Fruit fly (Drosophila melanogaster): ENCODE results near the gene CG13921.
A peak's percentile ranks its signal among the peaks of the same experiment; 100 is the strongest.

CG13921 gene

DNA sequence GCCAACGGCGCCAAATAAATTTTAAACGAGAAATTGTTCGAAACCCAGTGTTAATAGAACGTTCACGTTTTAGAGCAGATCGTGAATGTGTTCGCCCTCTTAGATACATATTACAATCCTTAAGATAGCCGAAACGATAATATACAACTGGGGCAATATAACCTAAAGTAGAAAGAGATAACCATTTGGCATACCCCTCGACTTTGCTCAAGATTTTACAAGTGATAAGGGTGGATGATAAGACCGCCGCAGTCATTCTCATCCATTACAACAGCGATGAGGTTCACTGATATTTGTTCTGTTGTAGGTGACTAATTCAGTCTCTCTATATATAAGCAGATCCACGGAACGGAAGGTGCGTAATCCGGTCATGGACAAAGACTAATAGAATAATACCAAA is 20.0 kb upstream of the CG13921 start:
- TF ChIP-seq Mnt (GFP tag; optimal IDR thresholded peaks at IDR 0.05) = peak; percentile 8
- TF ChIP-seq kay (GFP tag; ENCODE audit: borderline replicate concordance) = peak; percentile 0
- no peak for TF ChIP-seq bab1 (GFP tag; optimal IDR thresholded peaks at IDR 0.05)
- peak; percentile 48 for TF ChIP-seq cic (GFP tag; optimal IDR thresholded peaks at IDR 0.05)

DNA sequence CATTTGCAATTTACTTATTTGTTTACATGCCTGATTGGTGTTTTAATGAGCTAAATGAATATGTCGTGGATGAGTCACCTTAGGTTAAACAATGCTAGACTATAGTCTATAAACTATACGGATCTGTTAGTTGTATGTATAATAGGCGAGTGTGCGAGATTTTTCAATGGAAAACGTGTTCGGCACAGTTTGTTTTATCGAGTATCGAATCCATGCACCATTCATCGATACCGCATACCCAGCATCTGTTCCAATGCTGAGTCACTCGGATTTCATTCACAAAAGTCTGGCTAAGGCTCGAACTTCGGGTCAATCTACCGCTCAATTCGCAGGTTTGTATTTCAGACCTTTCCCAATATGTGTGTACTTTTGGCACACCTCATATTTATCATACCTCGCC is 19.3 kb upstream of the CG13921 start:
- TF ChIP-seq CG33017 (tag; optimal IDR thresholded peaks at IDR 0.05) = no peak
- TF ChIP-seq CG11617 (GFP tag; optimal IDR thresholded peaks at IDR 0.05) = no peak
- TF ChIP-seq kay (GFP tag; ENCODE audit: borderline replicate concordance) = peak; percentile 86

DNA sequence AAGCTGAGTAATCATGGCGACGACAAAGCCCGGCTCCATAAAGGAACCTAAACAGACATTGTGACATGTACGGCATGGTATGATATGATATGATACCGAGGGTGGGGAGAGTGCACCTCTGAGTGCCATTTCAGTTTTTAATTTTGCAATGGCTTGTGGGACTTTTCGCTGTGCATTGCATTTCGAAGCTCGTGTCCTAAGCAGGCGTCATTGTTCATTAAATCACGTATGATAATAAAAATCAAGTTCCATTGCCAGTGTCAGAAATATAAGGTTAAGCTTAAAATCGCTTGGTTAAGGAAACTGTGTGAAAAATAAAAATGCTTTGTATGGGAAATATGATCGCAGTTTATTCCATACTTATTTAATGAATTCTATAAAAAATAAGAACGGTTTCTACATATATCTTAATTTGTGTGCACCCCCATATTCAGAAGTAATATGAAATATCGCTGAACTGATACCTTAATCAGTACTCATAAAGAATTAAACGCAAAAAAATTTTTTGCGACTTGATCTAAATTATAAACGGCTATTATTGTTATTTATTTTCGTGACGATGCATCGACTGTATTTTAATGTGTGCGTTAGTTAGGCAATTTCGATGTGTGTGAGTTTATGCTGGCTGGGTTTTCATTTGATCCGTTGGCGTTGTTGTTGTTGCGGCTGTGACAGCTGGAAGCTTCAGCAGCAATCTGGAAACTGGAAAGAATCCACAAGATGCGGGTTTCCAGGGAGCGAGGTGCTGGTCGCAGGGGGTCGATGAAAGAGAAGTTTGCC is 17.1 kb upstream of the CG13921 start:
- TF ChIP-seq CG1620 (GFP tag; optimal IDR thresholded peaks at IDR 0.05) = no peak
- peak; percentile 85 for TF ChIP-seq kay (GFP tag; ENCODE audit: borderline replicate concordance)
- TF ChIP-seq bab1 (GFP tag; optimal IDR thresholded peaks at IDR 0.05) = peak; percentile 19
- no peak for TF ChIP-seq pad (GFP tag; optimal IDR thresholded peaks at IDR 0.05)
- no peak for TF ChIP-seq toe (GFP tag; optimal IDR thresholded peaks at IDR 0.05)
- TF ChIP-seq CG7101 (tag; optimal IDR thresholded peaks at IDR 0.05) = no peak
- no peak for TF ChIP-seq CG7045 (GFP tag; optimal IDR thresholded peaks at IDR 0.05)
- TF ChIP-seq tj (GFP tag; optimal IDR thresholded peaks at IDR 0.05) = peak; percentile 93
- no peak for TF ChIP-seq Mnt (GFP tag; optimal IDR thresholded peaks at IDR 0.05)
- TF ChIP-seq cnc (optimal IDR thresholded peaks at IDR 0.05) = no peak

DNA sequence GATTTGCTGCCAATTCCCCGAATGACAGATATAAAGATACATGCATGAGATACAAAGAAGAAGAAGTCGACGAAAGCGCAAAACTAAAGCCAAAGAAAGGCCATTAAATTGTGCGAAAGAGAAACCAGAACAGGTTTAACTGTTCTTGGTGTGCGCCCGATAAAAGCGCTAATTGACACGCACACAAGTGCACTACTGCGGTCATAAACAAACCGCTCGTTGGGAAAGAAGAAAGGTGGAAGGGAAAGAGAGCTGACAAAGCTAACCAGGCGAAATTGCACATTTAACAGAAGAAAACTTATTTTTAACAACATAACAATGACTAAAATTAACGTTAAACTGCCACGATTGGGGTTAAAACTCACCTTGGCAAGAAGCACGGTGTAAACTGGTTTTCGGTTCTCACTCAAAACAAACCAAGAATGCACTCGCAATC is 16.5 kb upstream of the CG13921 start:
- TF ChIP-seq Hr96 (GFP tag; optimal IDR thresholded peaks at IDR 0.05) (no peak), CG12768 (GFP tag; optimal IDR thresholded peaks at IDR 0.05) (peak; percentile 15), CG11617 (GFP tag; optimal IDR thresholded peaks at IDR 0.05) (no peak), bab1 (GFP tag; optimal IDR thresholded peaks at IDR 0.05) (no peak), Clk (GFP tag; optimal IDR thresholded peaks at IDR 0.05) (no peak), ovo (GFP tag; optimal IDR thresholded peaks at IDR 0.05) (peak; percentile 39)

DNA sequence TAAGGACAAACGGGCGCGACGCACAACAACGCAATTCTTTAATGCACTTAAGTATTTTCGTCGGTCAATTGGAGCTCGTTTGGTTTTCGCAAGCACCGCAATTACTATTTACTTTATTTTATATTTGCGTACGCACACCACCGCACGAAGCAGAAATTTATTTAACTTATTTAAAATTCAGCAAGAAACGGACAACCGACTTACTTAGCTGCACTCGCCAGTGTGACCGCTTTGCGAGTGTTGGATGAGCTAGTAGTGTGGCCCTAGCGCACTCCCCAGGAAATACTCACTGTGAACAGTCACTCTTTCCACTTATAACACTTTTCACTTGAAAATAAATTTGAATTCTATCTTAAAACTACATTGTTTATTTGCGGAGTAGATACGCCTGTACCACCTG is 15.8 kb upstream of the CG13921 start, which contains the start of gene drpr:
Gene drpr (minus strand): TSS at position 235 of the 400 bp plus-strand sequence.
- TF ChIP-seq CG11617 (GFP tag; optimal IDR thresholded peaks at IDR 0.05) (peak; percentile 21), Crg-1 (GFP tag; optimal IDR thresholded peaks at IDR 0.05) (peak; percentile 36), CG33017 (tag; optimal IDR thresholded peaks at IDR 0.05) (no peak), cnc (optimal IDR thresholded peaks at IDR 0.05) (no peak), Hr96 (GFP tag; optimal IDR thresholded peaks at IDR 0.05) (no peak), cic (GFP tag; optimal IDR thresholded peaks at IDR 0.05) (peak; percentile 37), CG14711 (tag; optimal IDR thresholded peaks at IDR 0.05) (peak; percentile 18), CG1620 (GFP tag; optimal IDR thresholded peaks at IDR 0.05) (peak; percentile 31), CG5204 (GFP tag; optimal IDR thresholded peaks at IDR 0.05) (no peak), bab1 (GFP tag; optimal IDR thresholded peaks at IDR 0.05) (peak; percentile 45), tj (GFP tag; optimal IDR thresholded peaks at IDR 0.05) (peak; percentile 69), CG7101 (tag; optimal IDR thresholded peaks at IDR 0.05) (peak; percentile 44), Clk (GFP tag; optimal IDR thresholded peaks at IDR 0.05) (no peak), Mnt (GFP tag; optimal IDR thresholded peaks at IDR 0.05) (peak; percentile 22), pad (GFP tag; optimal IDR thresholded peaks at IDR 0.05) (no peak), toe (GFP tag; optimal IDR thresholded peaks at IDR 0.05) (peak; percentile 31), kay (GFP tag; ENCODE audit: borderline replicate concordance) (no peak), ovo (GFP tag; optimal IDR thresholded peaks at IDR 0.05) (no peak), CG12768 (GFP tag; optimal IDR thresholded peaks at IDR 0.05) (peak; percentile 23), CG7045 (GFP tag; optimal IDR thresholded peaks at IDR 0.05) (no peak)

DNA sequence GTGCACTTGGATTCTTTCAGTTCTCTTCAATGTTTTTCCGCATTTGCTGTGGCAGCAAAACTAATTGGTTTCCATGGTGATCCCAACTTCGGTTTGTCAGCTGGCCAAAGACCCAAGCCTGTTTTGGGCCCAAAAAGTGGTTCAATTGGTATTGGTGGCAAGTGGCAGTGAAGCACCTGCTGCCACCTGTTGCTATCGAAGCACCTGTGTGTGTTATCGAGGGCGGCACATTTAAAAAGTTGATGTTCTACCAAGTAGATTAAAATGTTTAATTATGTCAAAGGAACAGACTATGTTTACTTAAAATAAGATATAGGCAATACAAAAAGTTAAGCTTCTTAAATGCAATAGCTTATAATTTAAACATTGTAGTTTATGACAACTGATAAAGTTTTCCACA is 11.1 kb upstream of the CG13921 start, which contains the start of gene Oseg4:
Gene Oseg4 (minus strand): TSS at position 165 of the 400 bp plus-strand sequence.
- no peak for TF ChIP-seq ovo (GFP tag; optimal IDR thresholded peaks at IDR 0.05)
- TF ChIP-seq CG5204 (GFP tag; optimal IDR thresholded peaks at IDR 0.05) = no peak
- no peak for TF ChIP-seq CG14711 (tag; optimal IDR thresholded peaks at IDR 0.05)
- TF ChIP-seq Clk (GFP tag; optimal IDR thresholded peaks at IDR 0.05) = no peak
- no peak for TF ChIP-seq Mnt (GFP tag; optimal IDR thresholded peaks at IDR 0.05)
- TF ChIP-seq Crg-1 (GFP tag; optimal IDR thresholded peaks at IDR 0.05) = no peak
- TF ChIP-seq tj (GFP tag; optimal IDR thresholded peaks at IDR 0.05) = no peak
- TF ChIP-seq CG11617 (GFP tag; optimal IDR thresholded peaks at IDR 0.05) = no peak
- no peak for TF ChIP-seq cnc (optimal IDR thresholded peaks at IDR 0.05)
- no peak for TF ChIP-seq bab1 (GFP tag; optimal IDR thresholded peaks at IDR 0.05)
- TF ChIP-seq CG33017 (tag; optimal IDR thresholded peaks at IDR 0.05) = no peak
- no peak for TF ChIP-seq CG1620 (GFP tag; optimal IDR thresholded peaks at IDR 0.05)
- no peak for TF ChIP-seq kay (GFP tag; ENCODE audit: borderline replicate concordance)
- no peak for TF ChIP-seq Hr96 (GFP tag; optimal IDR thresholded peaks at IDR 0.05)
- TF ChIP-seq CG7101 (tag; optimal IDR thresholded peaks at IDR 0.05) = no peak
- no peak for TF ChIP-seq cic (GFP tag; optimal IDR thresholded peaks at IDR 0.05)
- TF ChIP-seq toe (GFP tag; optimal IDR thresholded peaks at IDR 0.05) = no peak
- TF ChIP-seq pad (GFP tag; optimal IDR thresholded peaks at IDR 0.05) = no peak
- TF ChIP-seq CG7045 (GFP tag; optimal IDR thresholded peaks at IDR 0.05) = no peak
- TF ChIP-seq CG12768 (GFP tag; optimal IDR thresholded peaks at IDR 0.05) = no peak
